Fruit fly (Drosophila melanogaster): ENCODE measurements around the gene CG5276.

Gene CG5276

dm6 chr3R:11452041-11452440 is 20.5 kb downstream of the CG5276 start:
- TF ChIP-seq sc (optimal IDR thresholded peaks at IDR 0.05) (no peak), sc (GFP tag; optimal IDR thresholded peaks at IDR 0.05) (no peak), CG14441 (GFP tag; IDR thresholded peaks at IDR 0.05) (0 out of 2 replicates have a peak, but pooled peaks have one; percentile 8), Myb (GFP tag; optimal IDR thresholded peaks at IDR 0.05) (peak; percentile 7), sd (tag; optimal IDR thresholded peaks at IDR 0.05) (peak; percentile 62), sens (GFP tag) (peak; percentile 58), fd96Cb (tag; optimal IDR thresholded peaks at IDR 0.05) (no peak), CG8290 (GFP tag; optimal IDR thresholded peaks at IDR 0.05) (no peak), CG8290 (tag; optimal IDR thresholded peaks at IDR 0.05) (peak in 1 of 2 experiments; percentile 3), MESR4 (GFP tag; optimal IDR thresholded peaks at IDR 0.05) (no peak), HmgZ (tag; optimal IDR thresholded peaks at IDR 0.05) (peak; percentile 6), eve (GFP tag; optimal IDR thresholded peaks at IDR 0.05) (peak in 1 of 2 experiments; percentile 25), cato (GFP tag; optimal IDR thresholded peaks at IDR 0.05; ENCODE audit: borderline replicate concordance) (no peak), vvl (GFP tag; IDR thresholded peaks at IDR 0.05) (0 out of 2 replicates have a peak, but pooled peaks have one; percentile 17), Dp (GFP tag; optimal IDR thresholded peaks at IDR 0.05) (peak; percentile 28), CG2199 (GFP tag; IDR thresholded peaks at IDR 0.05) (0 out of 3 replicates have a peak, but pooled peaks have one; percentile 56), E2f2 (GFP tag; IDR thresholded peaks at IDR 0.05) (peak; percentile 37), gsb (GFP tag; IDR thresholded peaks at IDR 0.05) (0 out of 2 replicates have a peak, but pooled peaks have one; percentile 16)

- TF ChIP-seq CG10147 (GFP tag; optimal IDR thresholded peaks at IDR 0.05) = peak; percentile 88
- no peak for TF ChIP-seq CG6813 (GFP tag; optimal IDR thresholded peaks at IDR 0.05)
- no peak for TF ChIP-seq pan (optimal IDR thresholded peaks at IDR 0.05)
- peak in 1 of 2 experiments; percentile 61 for TF ChIP-seq pan (GFP tag; optimal IDR thresholded peaks at IDR 0.05 in 1 of 2, IDR thresholded peaks at IDR 0.05 in 1 of 2)
- peak; percentile 46 for TF ChIP-seq Vsx1 (GFP tag; optimal IDR thresholded peaks at IDR 0.05)
- peak; percentile 32 for TF ChIP-seq CHES-1-like (GFP tag; optimal IDR thresholded peaks at IDR 0.05)
- TF ChIP-seq usp (GFP tag; optimal IDR thresholded peaks at IDR 0.05) = no peak
- peak; percentile 29 for TF ChIP-seq CG1602 (GFP tag; optimal IDR thresholded peaks at IDR 0.05)
- TF ChIP-seq ftz-f1 (GFP tag; optimal IDR thresholded peaks at IDR 0.05) = no peak
- no peak for TF ChIP-seq hb (GFP tag; IDR thresholded peaks at IDR 0.05; ENCODE audit: partially characterized antibody)
- TF ChIP-seq CG11695 (GFP tag; IDR thresholded peaks at IDR 0.05) = peak; percentile 51; the same call in 1 of the 3 replicates
- no peak for TF ChIP-seq ham (GFP tag; IDR thresholded peaks at IDR 0.05)
- peak; percentile 44 for TF ChIP-seq CG14667 (GFP tag; IDR thresholded peaks at IDR 0.05)
- TF ChIP-seq CG34224 (GFP tag; IDR thresholded peaks at IDR 0.05; ENCODE audit: partially characterized antibody) = no peak
- TF ChIP-seq CG13775 (GFP tag; optimal IDR thresholded peaks at IDR 0.05) = peak; percentile 58
- no peak for TF ChIP-seq Doc3 (GFP tag; IDR thresholded peaks at IDR 0.05; ENCODE audit: partially characterized antibody)
- TF ChIP-seq CG1603 (tag; optimal IDR thresholded peaks at IDR 0.05) = no peak
- TF ChIP-seq pzg (GFP tag; optimal IDR thresholded peaks at IDR 0.05) = no peak
- no peak for TF ChIP-seq Max (GFP tag; optimal IDR thresholded peaks at IDR 0.05)
- no peak for TF ChIP-seq Tbp (GFP tag; optimal IDR thresholded peaks at IDR 0.05)
- TF ChIP-seq run (tag; optimal IDR thresholded peaks at IDR 0.05) = no peak
- TF ChIP-seq Chrac-16 (GFP tag; optimal IDR thresholded peaks at IDR 0.05) = peak; percentile 21
- TF ChIP-seq CG15269 (tag; optimal IDR thresholded peaks at IDR 0.05) = peak; percentile 73
- no peak for TF ChIP-seq pros (GFP tag; optimal IDR thresholded peaks at IDR 0.05)
- TF ChIP-seq Elba2 (GFP tag; optimal IDR thresholded peaks at IDR 0.05) = no peak
- no peak for TF ChIP-seq salm (tag; optimal IDR thresholded peaks at IDR 0.05)
- no peak for TF ChIP-seq NC2β (GFP tag; optimal IDR thresholded peaks at IDR 0.05)
- no peak for TF ChIP-seq CG32772 (GFP tag; IDR thresholded peaks at IDR 0.05)
- TF ChIP-seq gsb (GFP tag; IDR thresholded peaks at IDR 0.05) = peak; percentile 38; the same call in 1 of the 2 replicates
- peak; percentile 1; the same call in 1 of the 2 replicates for TF ChIP-seq Ravus (GFP tag; IDR thresholded peaks at IDR 0.05)
- no peak for TF ChIP-seq abd-A (tag; optimal IDR thresholded peaks at IDR 0.05)
- peak; percentile 71 for TF ChIP-seq CG14441 (GFP tag; IDR thresholded peaks at IDR 0.05)
- peak; percentile 38 for TF ChIP-seq slou (GFP tag; optimal IDR thresholded peaks at IDR 0.05)
- no peak for TF ChIP-seq kni (GFP tag; optimal IDR thresholded peaks at IDR 0.05)
These were observed 22.8 kb downstream of the CG5276 start for dm6 chr3R:11454210-11454904.

All from whole organism, embryonic.